Worm (Caenorhabditis elegans) whole organism, late embryonic: ENCODE results near the gene grl-28.

Experiments used
- C08G9.2 ChIP-seq: sonication (generic microtip); optimal IDR thresholded peaks from 2 replicates; lab custom pipeline; 2016; ENCODE audit warnings: mild to moderate bottlenecking, missing genetic modification characterization, moderate library complexity, missing compliant biosample characterization
- C38D4.7 ChIP-seq: fragments of 200-800 bp; sonication (Bioruptor generic); optimal IDR thresholded peaks from 2 replicates; lab custom pipeline; 2018; ENCODE audit warnings: mild to moderate bottlenecking, missing genetic modification characterization, moderate library complexity, missing compliant biosample characterization
- F13H6.1 ChIP-seq: sonication (generic microtip); optimal IDR thresholded peaks from 2 replicates; lab custom pipeline; 2016; ENCODE audit warnings: missing genetic modification characterization, missing compliant biosample characterization
- Y22D7AL.16 ChIP-seq: sonication (generic microtip); optimal IDR thresholded peaks from 2 replicates; lab custom pipeline; 2016; ENCODE audit warnings: missing genetic modification characterization, missing compliant biosample characterization
- ama-1 ChIP-seq: fragments of 150-350 bp; optimal IDR thresholded peaks from 2 replicates; lab custom pipeline; 2014
- ceh-19 ChIP-seq: fragments of 200-800 bp; sonication (Bioruptor generic); optimal IDR thresholded peaks from 2 replicates; lab custom pipeline; 2018; ENCODE audit warnings: mild to moderate bottlenecking, missing genetic modification characterization, missing compliant biosample characterization
- ceh-30 ChIP-seq: fragments of 150-350 bp; optimal IDR thresholded peaks from 2 replicates; lab custom pipeline; 2014; ENCODE audit warnings: missing biosample characterization, missing genetic modification characterization
- ceh-31 ChIP-seq: sonication (generic microtip); optimal IDR thresholded peaks from 2 replicates; lab custom pipeline; 2016; ENCODE audit warnings: missing genetic modification characterization, missing compliant biosample characterization
- ceh-34 ChIP-seq: sonication (generic microtip); optimal IDR thresholded peaks from 2 replicates; lab custom pipeline; 2016; ENCODE audit warnings: mild to moderate bottlenecking, missing genetic modification characterization, missing compliant biosample characterization
- ceh-45 ChIP-seq: fragments of 200-800 bp; sonication (Bioruptor generic); IDR thresholded peaks from 2 replicates; pipeline ENCODE4 v1.3.6; 2022; ENCODE audit warnings: missing genetic modification reagents, missing genetic modification characterization, missing compliant biosample characterization
- ceh-48 ChIP-seq: sonication (generic microtip); optimal IDR thresholded peaks from 2 replicates; lab custom pipeline; 2016; ENCODE audit warnings: missing genetic modification characterization, inconsistent platforms, missing compliant biosample characterization
- ceh-9 ChIP-seq: sonication (generic microtip); optimal IDR thresholded peaks from 2 replicates; lab custom pipeline; 2016; ENCODE audit warnings: mild to moderate bottlenecking, missing genetic modification characterization, inconsistent platforms, missing compliant biosample characterization
- elt-2 ChIP-seq: sonication (generic microtip); optimal IDR thresholded peaks from 2 replicates; lab custom pipeline; 2016; ENCODE audit warnings: missing genetic modification reagents, missing genetic modification characterization, missing compliant biosample characterization
- fax-1 ChIP-seq: sonication (generic microtip); optimal IDR thresholded peaks from 2 replicates; lab custom pipeline; 2016; ENCODE audit warnings: missing genotype, missing genetic modification characterization, missing compliant biosample characterization
- fkh-6 ChIP-seq: sonication (generic microtip); optimal IDR thresholded peaks from 2 replicates; lab custom pipeline; 2016; ENCODE audit warnings: missing genetic modification characterization, missing compliant biosample characterization
- gmeb-2 ChIP-seq: sonication (generic microtip); optimal IDR thresholded peaks from 2 replicates; lab custom pipeline; 2016; ENCODE audit warnings: missing genetic modification characterization, inconsistent platforms, missing compliant biosample characterization
- hlh-6 ChIP-seq: sonication (generic microtip); optimal IDR thresholded peaks from 2 replicates; lab custom pipeline; 2016; ENCODE audit warnings: missing genotype, missing genetic modification characterization, missing compliant biosample characterization
- lin-11 ChIP-seq: fragments of 200-800 bp; sonication (Bioruptor generic); optimal IDR thresholded peaks from 2 replicates; lab custom pipeline; 2018; ENCODE audit warnings: mild to moderate bottlenecking, missing genetic modification characterization, missing compliant biosample characterization
- madf-2 ChIP-seq: sonication (generic microtip); optimal IDR thresholded peaks from 2 replicates; lab custom pipeline; 2017; ENCODE audit warnings: missing genetic modification characterization, missing compliant biosample characterization
- nfya-1 ChIP-seq: sonication (generic microtip); optimal IDR thresholded peaks from 2 replicates; lab custom pipeline; 2017; ENCODE audit warnings: missing genetic modification characterization, mild to moderate bottlenecking, missing compliant biosample characterization, antibody characterized with exemption, moderate library complexity
- nhr-11 ChIP-seq: fragments of 150-350 bp; optimal IDR thresholded peaks from 2 replicates; lab custom pipeline; 2014; ENCODE audit warnings: missing biosample characterization, missing genetic modification characterization
- nhr-232 ChIP-seq: sonication (generic microtip); optimal IDR thresholded peaks from 2 replicates; lab custom pipeline; 2016; ENCODE audit warnings: missing genetic modification characterization, missing compliant biosample characterization
- odd-2 ChIP-seq: sonication (generic microtip); optimal IDR thresholded peaks from 2 replicates; lab custom pipeline; 2017; ENCODE audit warnings: antibody characterized with exemption, mild to moderate bottlenecking, missing genetic modification characterization, missing compliant biosample characterization
- pax-1 ChIP-seq: fragments of 150-350 bp; optimal IDR thresholded peaks from 2 replicates; lab custom pipeline; 2014; ENCODE audit warnings: missing biosample characterization, missing genetic modification characterization
- pha-2 ChIP-seq: sonication (generic microtip); optimal IDR thresholded peaks from 2 replicates; lab custom pipeline; 2017; ENCODE audit warnings: mild to moderate bottlenecking, missing genetic modification characterization, missing compliant biosample characterization
- pqm-1 ChIP-seq: sonication (generic microtip); optimal IDR thresholded peaks from 2 replicates; lab custom pipeline; 2016; ENCODE audit warnings: missing genetic modification characterization, missing compliant biosample characterization
- pros-1 ChIP-seq: fragments of 150-350 bp; optimal IDR thresholded peaks from 2 replicates; lab custom pipeline; 2014; ENCODE audit warnings: missing biosample characterization, missing genetic modification reagents, missing genetic modification characterization
- rnt-1 ChIP-seq: sonication (generic microtip); optimal IDR thresholded peaks from 2 replicates; lab custom pipeline; 2016; ENCODE audit warnings: missing genetic modification characterization, missing compliant biosample characterization
- sdc-2 ChIP-seq: sonication (generic microtip); optimal IDR thresholded peaks from 2 replicates; lab custom pipeline; 2016; ENCODE audit warnings: missing genotype, missing genetic modification characterization, missing compliant biosample characterization
- syd-9 ChIP-seq: sonication (generic microtip); optimal IDR thresholded peaks from 2 replicates; lab custom pipeline; 2016; ENCODE audit warnings: mild to moderate bottlenecking, missing genetic modification characterization, moderate library complexity, missing compliant biosample characterization
- tbx-2 ChIP-seq: sonication (generic microtip); optimal IDR thresholded peaks from 2 replicates; lab custom pipeline; 2016; ENCODE audit warnings: missing genetic modification characterization, missing compliant biosample characterization
- tbx-7 ChIP-seq: sonication (generic microtip); optimal IDR thresholded peaks from 2 replicates; lab custom pipeline; 2016; ENCODE audit warnings: missing genotype, missing genetic modification characterization, missing compliant biosample characterization
- unc-55 ChIP-seq: sonication (generic microtip); optimal IDR thresholded peaks from 2 replicates; lab custom pipeline; 2017; ENCODE audit warnings: missing biosample characterization, missing genetic modification reagents, missing genetic modification characterization
- unc-86 ChIP-seq: sonication (generic microtip); optimal IDR thresholded peaks from 2 replicates; lab custom pipeline; 2016; ENCODE audit warnings: missing genetic modification characterization, missing compliant biosample characterization
- ztf-16 ChIP-seq: sonication (generic microtip); optimal IDR thresholded peaks from 2 replicates; lab custom pipeline; 2017; ENCODE audit warnings: missing genetic modification characterization, missing compliant biosample characterization

grl-28 gene

ce11 chrV:3523262-3523661 is 28.4 kb downstream of the grl-28 start, which contains the start of gene irg-1:
Gene irg-1, plus strand, starts transcription at chrV:3523587.
- TF ChIP-seq unc-86 (no peak), gmeb-2 (tag; lab: Kevin White, UChicago) (no peak), elt-2 (tag; lab: Kevin White, UChicago) (no peak), ceh-48 (no peak), pqm-1 (no peak), fax-1 (tag; lab: Kevin White, UChicago) (no peak)

ce11 chrV:3517889-3518288 is 33.8 kb downstream of the grl-28 start, which contains the start of gene str-227:
Gene str-227, plus strand, starts transcription at chrV:3518189.
- no peak for TF ChIP-seq ceh-34 (tag; lab: Kevin White, UChicago)
- no peak for TF ChIP-seq nhr-232
- TF ChIP-seq nfya-1 = no peak
- no peak for TF ChIP-seq nhr-11 (tag; lab: Kevin White, UChicago)
- TF ChIP-seq C08G9.2 = no peak
- no peak for TF ChIP-seq C38D4.7 (GFP tag; lab: Kevin White, UChicago)
- no peak for TF ChIP-seq odd-2
- TF ChIP-seq pax-1 (tag; lab: Kevin White, UChicago) = no peak
- TF ChIP-seq lin-11 (tag; lab: Kevin White, UChicago) = no peak
- no peak for TF ChIP-seq syd-9 (tag; lab: Kevin White, UChicago)
- no peak for TF ChIP-seq unc-55 (GFP tag; lab: Kevin White, UChicago)
- TF ChIP-seq pha-2 (tag; lab: Kevin White, UChicago) = no peak
- TF ChIP-seq sdc-2 (tag; lab: Kevin White, UChicago) = no peak
- TF ChIP-seq gmeb-2 (tag; lab: Kevin White, UChicago) = no peak
- TF ChIP-seq ceh-9 = no peak
- no peak for TF ChIP-seq tbx-7
- no peak for TF ChIP-seq elt-2 (tag; lab: Kevin White, UChicago)
- no peak for TF ChIP-seq ceh-45 (GFP tag; lab: Robert Waterston, UW)
- no peak for TF ChIP-seq Y22D7AL.16 (tag; lab: Kevin White, UChicago)
- no peak for TF ChIP-seq pros-1

DNA sequence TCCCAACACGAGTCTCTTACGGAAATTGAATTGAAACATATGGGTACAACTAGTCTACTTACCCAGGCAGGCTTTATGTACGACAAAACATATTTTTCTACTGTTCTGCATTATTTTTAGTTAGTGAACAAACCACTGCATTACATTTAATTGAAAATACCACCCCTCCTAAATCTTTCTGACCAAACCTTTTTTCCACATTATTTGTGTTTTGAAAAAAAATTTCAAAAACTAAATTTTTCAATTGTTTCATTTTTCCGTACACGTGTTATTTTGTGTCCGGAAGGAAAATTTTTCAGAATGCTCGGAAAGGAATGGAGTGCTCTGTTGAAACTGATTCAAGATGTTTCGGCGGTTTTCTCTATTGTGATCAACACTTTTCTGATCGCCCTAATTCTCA is 39.3 kb downstream of the grl-28 start, which contains the start of gene str-226:
str-226 (plus strand) TSS at position 301 of the 400 bp plus-strand sequence.
- TF ChIP-seq rnt-1 = no peak
- no peak for TF ChIP-seq hlh-6 (tag; lab: Kevin White, UChicago)
- no peak for TF ChIP-seq ceh-31 (tag; lab: Kevin White, UChicago)
- no peak for TF ChIP-seq F13H6.1 (tag; lab: Kevin White, UChicago)
- TF ChIP-seq ceh-19 (GFP tag; lab: Kevin White, UChicago) = no peak
- TF ChIP-seq unc-86 = no peak
- no peak for TF ChIP-seq lin-11 (tag; lab: Kevin White, UChicago)
- TF ChIP-seq fkh-6 (tag; lab: Kevin White, UChicago) = no peak
- TF ChIP-seq ceh-30 (tag; lab: Kevin White, UChicago) = no peak
- no peak for TF ChIP-seq ztf-16 (tag; lab: Kevin White, UChicago)
- no peak for TF ChIP-seq ama-1
- no peak for TF ChIP-seq sdc-2 (tag; lab: Kevin White, UChicago)

DNA sequence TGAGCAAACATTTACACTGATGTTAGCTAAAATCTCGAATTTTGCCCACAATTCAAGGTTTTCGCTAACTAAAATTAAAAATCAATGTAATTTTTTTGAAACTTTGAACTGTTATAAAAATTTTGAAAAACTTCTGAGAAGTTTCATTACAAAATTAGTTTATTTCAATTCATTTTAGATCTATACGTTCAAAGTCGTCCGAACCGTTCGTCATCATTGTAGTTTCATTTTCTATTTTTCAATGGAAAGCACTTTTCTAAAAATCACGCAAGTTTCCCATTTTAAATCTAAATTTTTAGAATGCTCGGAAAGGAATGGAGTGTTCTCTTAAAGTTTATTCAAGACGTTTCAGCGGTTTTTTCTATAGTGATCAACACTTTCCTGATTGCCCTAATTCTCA is 41.8 kb downstream of the grl-28 start, which contains the start of gene str-228:
str-228 (plus strand) TSS at position 301 of the 400 bp plus-strand sequence.
- TF ChIP-seq tbx-2 (tag; lab: Kevin White, UChicago) = no peak

- TF ChIP-seq ceh-19 (GFP tag; lab: Kevin White, UChicago) = no peak
- TF ChIP-seq madf-2 = no peak
Observed at ce11 chrV:3507691-3508090, 44.0 kb downstream of the grl-28 start, which contains the start of gene str-225. Gene str-225, plus strand, starts transcription at chrV:3507822.
